Fruit fly (Drosophila melanogaster): ENCODE results near the gene Ca-beta.

The Ca-beta gene

dm6 chr2L:11206604-11207238 lies 3.4 kb upstream of the Ca-beta start (continued):
- TF ChIP-seq cwo (GFP tag; optimal IDR thresholded peaks at IDR 0.05) (no peak), CG31388 (GFP tag; optimal IDR thresholded peaks at IDR 0.05) (no peak), chm (GFP tag; IDR thresholded peaks at IDR 0.05) (peak; percentile 54; the same call in 1 of the 2 replicates), C15 (GFP tag; IDR thresholded peaks at IDR 0.05) (no peak), NK7.1 (GFP tag; optimal IDR thresholded peaks at IDR 0.05) (no peak), CG31365 (tag; optimal IDR thresholded peaks at IDR 0.05) (no peak), CG9727 (GFP tag; optimal IDR thresholded peaks at IDR 0.05) (peak; percentile 58), bowl (GFP tag; IDR thresholded peaks at IDR 0.05) (no peak), CG1792 (GFP tag; optimal IDR thresholded peaks at IDR 0.05) (no peak), Adf1 (GFP tag; IDR thresholded peaks at IDR 0.05) (no peak), mld (GFP tag; IDR thresholded peaks at IDR 0.05; ENCODE audit: partially characterized antibody) (no peak), CG17829 (tag; optimal IDR thresholded peaks at IDR 0.05) (no peak), jumu (GFP tag; optimal IDR thresholded peaks at IDR 0.05) (no peak), ara (GFP tag; IDR thresholded peaks at IDR 0.05) (peak; percentile 77), CG12155 (GFP tag; optimal IDR thresholded peaks at IDR 0.05) (no peak), fd64A (GFP tag; optimal IDR thresholded peaks at IDR 0.05) (no peak), CG33213 (GFP tag; optimal IDR thresholded peaks at IDR 0.05) (peak; percentile 40), Atf6 (GFP tag; IDR thresholded peaks at IDR 0.05) (peak; percentile 14; the same call in 1 of the 2 replicates), CG17186 (GFP tag; optimal IDR thresholded peaks at IDR 0.05) (no peak), Lhr (GFP tag; optimal IDR thresholded peaks at IDR 0.05) (peak; percentile 34), gcm (GFP tag; optimal IDR thresholded peaks at IDR 0.05) (peak; percentile 35), CG43689 (GFP tag; IDR thresholded peaks at IDR 0.05) (no peak), CG11085 (GFP tag; IDR thresholded peaks at IDR 0.05) (no peak), otp (GFP tag; IDR thresholded peaks at IDR 0.05) (peak; percentile 69; the same call in 2 of the 3 replicates), CG16815 (GFP tag; optimal IDR thresholded peaks at IDR 0.05) (no peak), CG18011 (GFP tag; optimal IDR thresholded peaks at IDR 0.05) (no peak), dm (GFP tag; optimal IDR thresholded peaks at IDR 0.05) (no peak), E2f2 (GFP tag; IDR thresholded peaks at IDR 0.05) (no peak), CG34224 (GFP tag; IDR thresholded peaks at IDR 0.05; ENCODE audit: partially characterized antibody) (no peak), CG6854 (GFP tag; optimal IDR thresholded peaks at IDR 0.05) (no peak), Camta (GFP tag; optimal IDR thresholded peaks at IDR 0.05) (peak; percentile 45), Kr (GFP tag; optimal IDR thresholded peaks at IDR 0.05) (peak; percentile 62), H2.0 (GFP tag; IDR thresholded peaks at IDR 0.05) (no peak), Atf-2 (GFP tag; optimal IDR thresholded peaks at IDR 0.05) (peak; percentile 34), Fer1 (GFP tag; optimal IDR thresholded peaks at IDR 0.05) (no peak), CG10565 (GFP tag; optimal IDR thresholded peaks at IDR 0.05) (no peak), Mes4 (GFP tag; optimal IDR thresholded peaks at IDR 0.05) (peak; percentile 6), CG12744 (GFP tag; optimal IDR thresholded peaks at IDR 0.05) (no peak), lola (GFP tag; optimal IDR thresholded peaks at IDR 0.05) (peak in 1 of 3 experiments; percentile 47), CG11247 (GFP tag; IDR thresholded peaks at IDR 0.05) (no peak), ash1 (GFP tag; optimal IDR thresholded peaks at IDR 0.05) (peak; percentile 29), pho (GFP tag; optimal IDR thresholded peaks at IDR 0.05) (no peak), peb (GFP tag; IDR thresholded peaks at IDR 0.05) (no peak), Oaz (GFP tag; IDR thresholded peaks at IDR 0.05) (no peak), Antp (GFP tag; optimal IDR thresholded peaks at IDR 0.05) (no peak), ase (GFP tag; IDR thresholded peaks at IDR 0.05) (no peak), CG10321 (GFP tag; IDR thresholded peaks at IDR 0.05) (peak; percentile 60; the same call in 1 of the 2 replicates), chif (GFP tag; optimal IDR thresholded peaks at IDR 0.05) (no peak), Med (GFP tag) (peak; percentile 85), h (optimal IDR thresholded peaks at IDR 0.05) (no peak), CG13424 (tag; optimal IDR thresholded peaks at IDR 0.05) (no peak)
